Fruit fly (Drosophila melanogaster): ENCODE measurements around the gene bves.

dm6 chrX:21064927-21065326, 11.2 kb downstream of the bves start:
- TF ChIP-seq Dfd (GFP tag; optimal IDR thresholded peaks at IDR 0.05) = no peak
- TF ChIP-seq Mio (GFP tag; optimal IDR thresholded peaks at IDR 0.05) = peak; percentile 83
